Worm (Caenorhabditis elegans): ENCODE measurements around the gene C44C1.6.

ce11 chrX:927632-928031, 42.4 kb downstream of the C44C1.6 start:
- TF ChIP-seq ztf-28 (GFP tag; IDR thresholded peaks at IDR 0.05) (no peak), ceh-91 (GFP tag; IDR thresholded peaks at IDR 0.05) (no peak), F57C9.4 (tag; optimal IDR thresholded peaks at IDR 0.05) (no peak)

Measured in whole organism, young adult.